Fruit fly (Drosophila melanogaster) S2 (cell line): Measurements from ENCODE around the gene stol.
"Not testable (repeated sequence)": the region's sequence is repeated elsewhere in the genome, so short reads cannot be mapped to it uniquely, and the experiment has no call there.

Experiments used
- CG8478 ChIP-seq: fragments of >200 bp; optimal IDR thresholded peaks from 2 replicates; lab custom pipeline; 2018
- CTCF ChIP-seq, 2 experiments: fragments of >200 bp; optimal IDR thresholded peaks; 2 replicates each; lab custom pipeline; 2018

DNA sequence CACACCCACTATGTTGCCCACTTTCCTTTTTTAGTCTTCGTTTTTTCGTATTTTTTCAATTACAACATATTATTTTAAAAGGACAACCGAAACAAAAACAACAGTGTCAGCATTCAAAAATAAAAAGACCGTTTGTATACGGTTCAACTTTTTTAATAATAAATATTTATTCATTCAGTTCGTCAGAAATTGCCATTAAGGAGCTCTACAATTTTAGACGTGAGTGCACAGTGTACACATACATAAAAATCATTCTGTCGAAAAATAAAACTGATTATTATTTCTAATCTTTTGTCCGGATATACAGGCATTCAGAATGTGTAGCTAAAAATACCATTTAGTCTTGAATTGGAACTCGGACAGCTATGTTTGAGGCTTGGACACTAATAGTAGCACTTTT, 48.2 kb downstream of the stol start, which contains the start of gene CG18478:
- not testable (repeated sequence) for TF ChIP-seq CG8478 (lab: Kevin White, UChicago); CTCF (optimal IDR thresholded peaks at IDR 0.05; lab: Kevin White, UChicago)
